Fruit fly (Drosophila melanogaster) S2 (cell line): ENCODE data around the gene RIOK1.

Experiments
- CG8478 ChIP-seq: fragments of >200 bp; optimal IDR thresholded peaks from 2 replicates; lab custom pipeline; 2018
- CTCF ChIP-seq, 2 experiments: fragments of >200 bp; optimal IDR thresholded peaks; 2 replicates each; lab custom pipeline; 2018

- TF ChIP-seq CTCF (optimal IDR thresholded peaks at IDR 0.05; lab: Kevin White, UChicago) (no peak), CG8478 (lab: Kevin White, UChicago) (no peak)
These were observed 47.6 kb upstream of the RIOK1 start for dm6 chr3L:11695827-11696226.
